Worm (Caenorhabditis elegans) whole organism, mixed stage, embryonic: ENCODE data around the gene fbxb-74.

Experiments used
- elt-1 ChIP-seq: sonication (generic microtip); optimal IDR thresholded peaks from 2 replicates; lab custom pipeline; 2017; ENCODE audit warnings: missing genetic modification characterization, mild to moderate bottlenecking, missing compliant biosample characterization, antibody characterized with exemption, moderate library complexity, borderline replicate concordance; ENCODE audit not compliant: insufficient read depth
- elt-3 ChIP-seq: fragments of 150-350 bp; optimal IDR thresholded peaks from 2 replicates; lab custom pipeline; 2014; ENCODE audit warnings: missing biosample characterization, missing genetic modification characterization
- hlh-1 ChIP-seq: fragments of 150-350 bp; optimal IDR thresholded peaks from 2 replicates; lab custom pipeline; 2014; ENCODE audit warnings: missing biosample characterization, missing genetic modification reagents, missing genetic modification characterization
- lin-13 ChIP-seq: fragments of 150-350 bp; optimal IDR thresholded peaks from 2 replicates; lab custom pipeline; 2014; ENCODE audit warnings: missing biosample characterization, missing genetic modification characterization
- lin-32 ChIP-seq: fragments of 200-800 bp; sonication (Bioruptor generic); optimal IDR thresholded peaks from 2 replicates; lab custom pipeline; 2018; ENCODE audit warnings: mild to moderate bottlenecking, missing genetic modification characterization, missing compliant biosample characterization
- mab-5 ChIP-seq: fragments of 150-350 bp; optimal IDR thresholded peaks from 2 replicates; lab custom pipeline; 2014; ENCODE audit warnings: missing biosample characterization, missing genetic modification characterization
- nhr-28 ChIP-seq: fragments of 150-350 bp; optimal IDR thresholded peaks from 2 replicates; lab custom pipeline; 2014; ENCODE audit warnings: missing biosample characterization, missing genetic modification characterization
- pha-4 ChIP-seq: fragments of 150-350 bp; optimal IDR thresholded peaks from 2 replicates; lab custom pipeline; 2018; ENCODE audit warnings: missing biosample characterization, missing genetic modification reagents, missing genetic modification characterization
- snpc-4 ChIP-seq: fragments of 150-350 bp; optimal IDR thresholded peaks from 2 replicates; lab custom pipeline; 2014; ENCODE audit warnings: missing biosample characterization, missing genetic modification characterization
- sptf-1 ChIP-seq: sonication (generic microtip); optimal IDR thresholded peaks from 2 replicates; lab custom pipeline; 2017; ENCODE audit warnings: mild to moderate bottlenecking, missing genetic modification characterization, moderate library complexity, missing compliant biosample characterization

DNA sequence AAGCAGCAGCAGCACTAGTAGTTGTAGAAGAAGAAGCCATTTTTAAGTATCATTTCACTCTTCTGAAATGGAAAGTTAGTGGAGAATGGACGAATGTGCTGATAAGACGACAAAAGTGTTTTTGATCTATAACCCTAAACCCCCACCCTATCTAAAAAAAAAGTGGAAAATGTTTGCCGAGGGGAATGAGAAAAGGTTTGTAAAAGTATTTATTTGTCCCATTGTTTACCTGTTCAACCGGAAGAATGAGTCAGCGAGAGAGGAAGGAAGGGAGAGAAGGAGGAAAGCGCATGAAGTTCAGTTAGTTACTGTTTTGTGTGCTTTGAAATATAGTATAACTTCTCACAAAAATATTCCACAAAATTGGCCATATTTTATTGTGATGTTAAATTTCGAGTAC is 42.0 kb downstream of the fbxb-74 start:
- no peak for TF ChIP-seq sptf-1
- no peak for TF ChIP-seq pha-4
- TF ChIP-seq elt-3 = no peak
- TF ChIP-seq lin-13 = no peak
- TF ChIP-seq lin-32 = no peak
- no peak for TF ChIP-seq hlh-1 (tag; lab: Kevin White, UChicago)
- no peak for TF ChIP-seq snpc-4
- TF ChIP-seq nhr-28 (tag; lab: Kevin White, UChicago) = no peak
- no peak for TF ChIP-seq elt-1 (tag; lab: Kevin White, UChicago)
- no peak for TF ChIP-seq mab-5 (tag; lab: Kevin White, UChicago)
